Worm (Caenorhabditis elegans) whole organism, L4 larva: ENCODE results near the gene srh-16.

Experiments
- D1046.2 ChIP-seq: fragments of 200-800 bp; sonication (Bioruptor generic); IDR thresholded peaks from 2 replicates; pipeline ENCODE4 v1.3.6; 2022; ENCODE audit warnings: missing genetic modification characterization, missing compliant biosample characterization
- F44E2.7 ChIP-seq: fragments of 200-800 bp; sonication (Bioruptor generic); IDR thresholded peaks from 2 replicates; pipeline ENCODE4 v2.1.2; 2022; ENCODE audit warnings: missing genetic modification characterization, missing compliant biosample characterization
- F49E8.2 ChIP-seq: sonication (generic microtip); optimal IDR thresholded peaks from 2 replicates; lab custom pipeline; 2016; ENCODE audit warnings: missing compliant biosample characterization, mild to moderate bottlenecking, missing genetic modification characterization, borderline replicate concordance
- Y48G9A.11 ChIP-seq: fragments of 200-800 bp; sonication (Bioruptor generic); IDR thresholded peaks from 2 replicates; pipeline ENCODE4 v1.3.6; 2022; ENCODE audit warnings: missing genetic modification reagents, missing genetic modification characterization, missing compliant biosample characterization
- Y5F2A.4 ChIP-seq: fragments of 200-800 bp; sonication (Bioruptor generic); optimal IDR thresholded peaks from 2 replicates; lab custom pipeline; 2018; ENCODE audit warnings: mild to moderate bottlenecking, missing genetic modification characterization, missing compliant biosample characterization
- ZK546.5 ChIP-seq, 2 experiments: sonication (generic microtip); optimal IDR thresholded peaks; 2 replicates each; lab custom pipeline; 2017; ENCODE audit warnings: missing biosample characterization in 2 of 2, missing genetic modification characterization in 2 of 2
- aha-1 ChIP-seq: fragments of 150-350 bp; peaks from one replicate; lab custom pipeline; 2014; ENCODE audit warnings: missing biosample characterization, missing genetic modification characterization
- ceh-44 ChIP-seq: fragments of 200-800 bp; sonication (Bioruptor generic); IDR thresholded peaks from 2 replicates; pipeline ENCODE4 v1.3.6; 2022; ENCODE audit warnings: missing genetic modification reagents, missing genetic modification characterization, missing compliant biosample characterization
- daf-16 ChIP-seq, 3 experiments: sonication (generic microtip); optimal IDR thresholded peaks; 2 replicates each; lab custom pipeline; 2016 to 2017; ENCODE audit warnings: missing genetic modification characterization in 3 of 3, missing genetic modification reagents in 3 of 3, mild to moderate bottlenecking in 2 of 3, missing compliant biosample characterization in 2 of 3, missing biosample characterization in 1 of 3, moderate library complexity in 1 of 3
- daf-8 ChIP-seq: fragments of 200-800 bp; sonication (Bioruptor generic); IDR thresholded peaks from 2 replicates; pipeline ENCODE4 v1.3.6; 2022; ENCODE audit warnings: missing genetic modification characterization, missing compliant biosample characterization
- dmd-8 ChIP-seq: fragments of 200-800 bp; sonication (Bioruptor generic); IDR thresholded peaks from 2 replicates; pipeline ENCODE4 v1.3.6; 2022; ENCODE audit warnings: missing genetic modification characterization, missing compliant biosample characterization
- dpl-1 ChIP-seq: fragments of 150-350 bp; optimal IDR thresholded peaks from 2 replicates; lab custom pipeline; 2014; ENCODE audit warnings: missing biosample characterization, missing genetic modification reagents, missing genetic modification characterization
- dve-1 ChIP-seq: sonication (generic microtip); optimal IDR thresholded peaks from 2 replicates; lab custom pipeline; 2017; ENCODE audit warnings: antibody characterized with exemption, mild to moderate bottlenecking, missing genetic modification characterization, missing compliant biosample characterization; ENCODE audit not compliant: insufficient read depth
- egl-43 ChIP-seq: fragments of 200-800 bp; sonication (Bioruptor generic); IDR thresholded peaks from 2 replicates; pipeline ENCODE4 v1.3.6; 2022; ENCODE audit warnings: missing genetic modification reagents, missing genetic modification characterization, missing compliant biosample characterization
- hlh-30 ChIP-seq: sonication (generic microtip); optimal IDR thresholded peaks from 2 replicates; lab custom pipeline; 2017; ENCODE audit warnings: antibody characterized with exemption, mild to moderate bottlenecking, missing genetic modification characterization, missing compliant biosample characterization; ENCODE audit not compliant: insufficient read depth
- jun-1 ChIP-seq: fragments of 150-350 bp; optimal IDR thresholded peaks from 2 replicates; lab custom pipeline; 2014; ENCODE audit warnings: missing biosample characterization, missing genetic modification reagents, missing genetic modification characterization
- lin-29 ChIP-seq: fragments of 200-800 bp; sonication (Bioruptor generic); IDR thresholded peaks from 2 replicates; pipeline ENCODE4 v1.3.6; 2022; ENCODE audit warnings: missing genetic modification reagents, missing genetic modification characterization, missing compliant biosample characterization
- lin-38 ChIP-seq: fragments of 200-800 bp; sonication (Bioruptor generic); IDR thresholded peaks from 2 replicates; pipeline ENCODE4 v1.3.6; 2022; ENCODE audit warnings: missing genetic modification reagents, missing genetic modification characterization, missing compliant biosample characterization
- mes-2 ChIP-seq: sonication (generic microtip); optimal IDR thresholded peaks from 2 replicates; lab custom pipeline; 2016; ENCODE audit warnings: missing genotype, mild to moderate bottlenecking, missing genetic modification characterization, missing compliant biosample characterization; ENCODE audit not compliant: poor library complexity, severe bottlenecking
- nhr-10 ChIP-seq: fragments of 150-350 bp; optimal IDR thresholded peaks from 2 replicates; lab custom pipeline; 2014; ENCODE audit warnings: missing biosample characterization, missing genetic modification characterization
- nhr-102 ChIP-seq: sonication (generic microtip); optimal IDR thresholded peaks from 2 replicates; lab custom pipeline; 2016; ENCODE audit warnings: mild to moderate bottlenecking, missing genetic modification characterization, moderate library complexity, missing compliant biosample characterization
- nhr-11 ChIP-seq: fragments of 150-350 bp; optimal IDR thresholded peaks from 2 replicates; lab custom pipeline; 2014; ENCODE audit warnings: missing biosample characterization, missing genetic modification characterization
- nhr-237 ChIP-seq: sonication (generic microtip); optimal IDR thresholded peaks from 2 replicates; lab custom pipeline; 2017; ENCODE audit warnings: missing biosample characterization, missing genetic modification characterization
- nhr-25 ChIP-seq: sonication (generic microtip); optimal IDR thresholded peaks from 2 replicates; lab custom pipeline; 2017; ENCODE audit warnings: missing genetic modification characterization, mild to moderate bottlenecking, missing compliant biosample characterization, antibody characterized with exemption, moderate library complexity, borderline replicate concordance; ENCODE audit not compliant: insufficient read depth
- nhr-42 ChIP-seq: fragments of 200-800 bp; sonication (Bioruptor generic); IDR thresholded peaks from 2 replicates; pipeline ENCODE4 v1.3.6; 2022; ENCODE audit warnings: missing genetic modification characterization, missing compliant biosample characterization
- nhr-6 ChIP-seq: fragments of 150-350 bp; optimal IDR thresholded peaks from 2 replicates; lab custom pipeline; 2014; ENCODE audit warnings: missing biosample characterization, missing genetic modification characterization
- nhr-77 ChIP-seq: fragments of 150-350 bp; optimal IDR thresholded peaks from 2 replicates; lab custom pipeline; 2014; ENCODE audit warnings: missing biosample characterization, missing genetic modification characterization
- rbr-2 ChIP-seq: sonication (generic microtip); optimal IDR thresholded peaks from 2 replicates; lab custom pipeline; 2016; ENCODE audit warnings: missing genotype, missing genetic modification characterization, missing compliant biosample characterization
- spr-3 ChIP-seq: fragments of 200-800 bp; sonication (Bioruptor generic); optimal IDR thresholded peaks from 2 replicates; lab custom pipeline; 2018; ENCODE audit warnings: mild to moderate bottlenecking, missing genetic modification characterization, missing compliant biosample characterization
- tag-97 ChIP-seq: fragments of 200-800 bp; sonication (Bioruptor generic); IDR thresholded peaks from 2 replicates; pipeline ENCODE4 v1.3.6; 2022; ENCODE audit warnings: missing genetic modification characterization, missing compliant biosample characterization
- tra-1 ChIP-seq: fragments of 200-800 bp; sonication (Bioruptor generic); IDR thresholded peaks from 2 replicates; pipeline ENCODE4 v1.3.6; 2022; ENCODE audit warnings: missing genetic modification reagents, missing genetic modification characterization, missing compliant biosample characterization
- unc-130 ChIP-seq: sonication (generic microtip); optimal IDR thresholded peaks from 2 replicates; lab custom pipeline; 2016; ENCODE audit warnings: missing genetic modification reagents, missing genetic modification characterization, missing compliant biosample characterization
- vab-7 ChIP-seq: fragments of 200-800 bp; sonication (Bioruptor generic); IDR thresholded peaks from 2 replicates; pipeline ENCODE4 v1.3.6; 2022; ENCODE audit warnings: missing genetic modification reagents, missing genetic modification characterization, missing compliant biosample characterization
- zfp-3 ChIP-seq: fragments of 200-800 bp; sonication (Bioruptor generic); conservative IDR thresholded peaks from 2 replicates; pipeline ENCODE4 v1.3.6; 2022; ENCODE audit warnings: missing genetic modification reagents, missing genetic modification characterization, missing compliant biosample characterization
- zip-2 ChIP-seq: fragments of 150-350 bp; optimal IDR thresholded peaks from 2 replicates; lab custom pipeline; 2014; ENCODE audit warnings: missing biosample characterization, missing genetic modification characterization
- ztf-11 ChIP-seq: fragments of 150-350 bp; optimal IDR thresholded peaks from 2 replicates; lab custom pipeline; 2014; ENCODE audit warnings: missing biosample characterization, missing genetic modification characterization

The srh-16 gene

ce11 chrV:12258922-12259321 is 32.7 kb upstream of the srh-16 start, which contains the start of gene ugt-56:
Gene ugt-56, plus strand, starts transcription at chrV:12258982.
- peak; percentile 97 for TF ChIP-seq aha-1 (tag; lab: Kevin White, UChicago)
- TF ChIP-seq tra-1 (GFP tag; lab: Robert Waterston, UW), result no peak
- TF ChIP-seq nhr-6, result no peak

- no peak for TF ChIP-seq ceh-44 (GFP tag; lab: Robert Waterston, UW)
Measured at ce11 chrV:12261377-12261776, 30.3 kb upstream of the srh-16 start, which contains the start of gene tbb-6. Gene tbb-6, plus strand, starts transcription at chrV:12261531.

- no peak for TF ChIP-seq ZK546.5 (tag; optimal IDR thresholded peaks at IDR 0.05; lab: Kevin White, UChicago)
- TF ChIP-seq tag-97 (GFP tag; lab: Robert Waterston, UW), result no peak
- TF ChIP-seq nhr-237, result no peak
- TF ChIP-seq dmd-8 (GFP tag; lab: Robert Waterston, UW), result no peak
- no peak for TF ChIP-seq F44E2.7
- no peak for TF ChIP-seq vab-7
- no peak for TF ChIP-seq rbr-2
- TF ChIP-seq nhr-77, result no peak
Measured at ce11 chrV:12263723-12264122, 27.9 kb upstream of the srh-16 start, which contains the start of gene ssp-35. Gene ssp-35, minus strand, starts transcription at chrV:12263823.

ce11 chrV:12269272-12269767 is 22.3 kb upstream of the srh-16 start, which contains the start of gene twk-24:
Gene twk-24, minus strand, starts transcription at chrV:12269322.
- peak; percentile 6 for TF ChIP-seq hlh-30 (tag; lab: Kevin White, UChicago)
- TF ChIP-seq nhr-25 (tag; lab: Kevin White, UChicago), result no peak
- peak; percentile 17 for TF ChIP-seq nhr-11 (tag; lab: Kevin White, UChicago)
- peak in 1 of 2 experiments; percentile 23 for TF ChIP-seq daf-16 (GFP tag; optimal IDR thresholded peaks at IDR 0.05; lab: Kevin White, UChicago)
- TF ChIP-seq daf-16 (tag; optimal IDR thresholded peaks at IDR 0.05; lab: Kevin White, UChicago), result no peak

ce11 chrV:12271495-12271894 is 20.2 kb upstream of the srh-16 start, which contains the start of the genes tsfm-1 and capg-2:
Gene tsfm-1, minus strand, starts transcription at chrV:12271551.
Gene capg-2, plus strand, starts transcription at chrV:12271873.
- TF ChIP-seq lin-38 (peak; percentile 84), nhr-10 (tag; lab: Kevin White, UChicago) (no peak), nhr-6 (no peak), nhr-42 (GFP tag; lab: Robert Waterston, UW) (no peak), ZK546.5 (tag; optimal IDR thresholded peaks at IDR 0.05; lab: Kevin White, UChicago) (no peak), dpl-1 (peak; percentile 73), mes-2 (tag; lab: Kevin White, UChicago) (peak; percentile 29), zfp-3 (GFP tag; lab: Robert Waterston, UW) (no peak), nhr-102 (no peak), ztf-11 (tag; lab: Kevin White, UChicago) (no peak), aha-1 (tag; lab: Kevin White, UChicago) (peak; percentile 62)

ce11 chrV:12275714-12276113 is 15.9 kb upstream of the srh-16 start:
- no peak for TF ChIP-seq dve-1 (tag; lab: Kevin White, UChicago)
- TF ChIP-seq egl-43 (GFP tag; lab: Robert Waterston, UW), result no peak
- TF ChIP-seq mes-2 (tag; lab: Kevin White, UChicago), result no peak
- TF ChIP-seq spr-3 (GFP tag; lab: Kevin White, UChicago), result no peak
- TF ChIP-seq Y48G9A.11, result no peak
- no peak for TF ChIP-seq Y5F2A.4 (GFP tag; lab: Kevin White, UChicago)
- TF ChIP-seq unc-130 (GFP tag; lab: Kevin White, UChicago), result no peak
- TF ChIP-seq jun-1, result no peak
- TF ChIP-seq zip-2 (tag; lab: Kevin White, UChicago), result no peak
- TF ChIP-seq lin-29, result no peak
- no peak for TF ChIP-seq F49E8.2 (tag; lab: Kevin White, UChicago)
- TF ChIP-seq lin-38, result no peak
- no peak for TF ChIP-seq aha-1 (tag; lab: Kevin White, UChicago)
- no peak for TF ChIP-seq nhr-77
- TF ChIP-seq nhr-237, result no peak
- TF ChIP-seq daf-8 (GFP tag; lab: Robert Waterston, UW), result no peak
- TF ChIP-seq dmd-8 (GFP tag; lab: Robert Waterston, UW), result no peak
- TF ChIP-seq D1046.2 (GFP tag; lab: Robert Waterston, UW), result no peak
- TF ChIP-seq, all 104 proteins: peak for 0
